Worm (Caenorhabditis elegans) whole organism, L2 larva: Measurements from ENCODE around the gene F18E9.3.

Experiments
- nhr-11 ChIP-seq: fragments of 150-350 bp; optimal IDR thresholded peaks from 2 replicates; lab custom pipeline; 2014; ENCODE audit warnings: missing biosample characterization, missing genetic modification characterization
- nhr-237 ChIP-seq: fragments of 150-350 bp; optimal IDR thresholded peaks from 2 replicates; lab custom pipeline; 2014; ENCODE audit warnings: missing biosample characterization, missing genetic modification characterization
- sem-4 ChIP-seq: fragments of 150-350 bp; optimal IDR thresholded peaks from 2 replicates; lab custom pipeline; 2014; ENCODE audit warnings: missing biosample characterization, missing genetic modification reagents, missing genetic modification characterization
- skn-1 ChIP-seq: sonication (generic microtip); optimal IDR thresholded peaks from 2 replicates; lab custom pipeline; 2017; ENCODE audit warnings: missing biosample characterization, missing genetic modification characterization
- unc-62 ChIP-seq: fragments of 150-350 bp; optimal IDR thresholded peaks from 2 replicates; lab custom pipeline; 2014; ENCODE audit warnings: missing biosample characterization, missing genetic modification reagents, missing genetic modification characterization

ce11 chrX:8536791-8537190 lies 49.2 kb upstream of the F18E9.3 start, which contains the start of gene nspc-3:
- TF ChIP-seq nhr-11 (tag; lab: Kevin White, UChicago), result no peak
- no peak for TF ChIP-seq skn-1
- TF ChIP-seq nhr-237 (tag; lab: Kevin White, UChicago), result no peak
- TF ChIP-seq sem-4 (tag; lab: Kevin White, UChicago), result no peak
- TF ChIP-seq unc-62 (GFP tag; lab: Kevin White, UChicago), result no peak
